Worm (Caenorhabditis elegans) whole organism, young adult: Measurements from ENCODE around the gene Y39B6A.34.

ENCODE experiments used
- tbp1 ChIP-seq: fragments of 200-800 bp; sonication (Bioruptor generic); optimal IDR thresholded peaks from 2 replicates; lab custom pipeline; 2018; ENCODE audit warnings: mild to moderate bottlenecking, missing genetic modification characterization, missing compliant biosample characterization
- unc-62 ChIP-seq: fragments of 150-350 bp; optimal IDR thresholded peaks from 2 replicates; lab custom pipeline; 2014; ENCODE audit warnings: missing biosample characterization, missing genetic modification reagents, missing genetic modification characterization

DNA sequence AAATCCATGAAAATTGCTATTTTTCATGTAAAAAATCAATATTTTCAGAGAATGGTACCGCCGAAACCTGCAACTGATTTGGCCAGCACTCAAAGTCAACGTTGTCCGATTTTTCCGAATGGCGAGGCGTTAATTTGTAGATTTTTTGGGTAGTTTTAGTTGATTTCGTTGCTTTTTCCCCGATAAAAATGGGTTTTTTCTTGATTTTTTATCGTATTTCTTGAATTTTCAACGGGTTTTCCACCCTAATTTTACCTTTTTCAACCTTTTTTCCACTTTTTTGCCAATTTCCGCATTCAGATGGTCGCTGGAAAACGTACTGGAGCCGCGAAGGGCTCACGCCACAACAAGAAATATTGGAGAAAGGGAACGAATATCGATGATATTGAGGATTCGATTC lies 838 bp downstream of the Y39B6A.34 start, which contains the start of gene Y39B6A.33:
- no peak for TF ChIP-seq tbp1 (GFP tag; lab: Kevin White, UChicago)
- no peak for TF ChIP-seq unc-62
